Fruit fly (Drosophila melanogaster): ENCODE data around the gene Tango5.

Gene Tango5

DNA sequence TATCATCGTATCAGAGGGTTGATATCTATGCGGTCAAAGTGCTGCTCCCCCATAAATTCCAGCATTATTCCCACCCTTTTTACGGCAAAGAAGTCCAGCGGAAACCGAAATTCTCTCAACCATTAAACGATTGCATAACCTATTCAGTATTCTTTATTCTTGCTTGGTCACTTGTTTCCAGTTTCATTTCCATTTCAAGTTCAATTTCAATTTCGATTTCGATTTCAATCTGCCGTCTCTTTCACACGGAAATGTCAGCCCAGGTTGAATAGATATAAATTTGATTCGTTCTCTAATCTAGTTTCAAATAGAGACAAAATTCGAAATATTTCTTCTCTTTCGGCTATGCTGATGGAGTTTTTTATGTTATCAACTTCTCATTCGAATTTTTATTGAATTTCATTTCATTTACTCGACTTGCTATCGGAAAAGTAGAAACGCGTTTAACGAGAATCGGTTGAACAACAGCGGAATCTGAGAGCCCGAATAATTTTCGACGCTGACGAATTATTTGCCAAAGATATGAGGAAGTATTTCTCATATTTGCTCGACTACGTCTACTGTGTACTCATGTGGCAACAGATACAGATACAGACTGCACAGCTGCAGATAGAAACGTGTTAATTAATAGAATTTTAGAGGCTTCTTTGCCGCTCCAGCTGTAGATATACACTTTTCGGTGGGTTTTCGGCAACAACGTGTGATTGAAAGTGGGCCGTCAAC is 31.3 kb downstream of the Tango5 start:
- no peak for TF ChIP-seq ttk (optimal IDR thresholded peaks at IDR 0.05)
- TF ChIP-seq Sin3A (optimal IDR thresholded peaks at IDR 0.05): no peak
- no peak for TF ChIP-seq Myc (optimal IDR thresholded peaks at IDR 0.05)
- no peak for TF ChIP-seq h (optimal IDR thresholded peaks at IDR 0.05)
- no peak for TF ChIP-seq psq (optimal IDR thresholded peaks at IDR 0.05)
- no peak for TF ChIP-seq insv (optimal IDR thresholded peaks at IDR 0.05)

DNA sequence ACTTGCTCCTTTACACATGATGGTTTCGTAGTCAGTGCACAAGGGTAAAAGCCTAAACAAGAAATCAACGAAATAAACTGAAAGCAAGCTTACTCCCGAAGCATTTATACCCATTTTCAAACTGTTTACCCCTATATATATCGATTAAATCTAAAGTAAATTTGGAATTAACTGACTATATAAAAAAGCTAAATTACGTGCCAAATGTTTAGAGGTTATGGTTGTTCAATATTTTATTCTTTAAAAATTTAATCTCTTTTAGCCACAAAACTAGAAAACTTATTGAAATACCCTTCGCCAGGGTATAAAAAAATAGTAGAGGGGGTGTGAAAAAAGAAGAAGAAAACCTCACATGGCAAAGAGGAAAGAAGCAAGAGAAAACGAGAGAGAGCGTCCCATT is 32.4 kb downstream of the Tango5 start:
- no peak for TF ChIP-seq Myc (optimal IDR thresholded peaks at IDR 0.05)
- TF ChIP-seq psq (optimal IDR thresholded peaks at IDR 0.05): no peak
- no peak for TF ChIP-seq h (optimal IDR thresholded peaks at IDR 0.05)
- no peak for TF ChIP-seq insv (optimal IDR thresholded peaks at IDR 0.05)
- TF ChIP-seq Sin3A (optimal IDR thresholded peaks at IDR 0.05): no peak
- no peak for TF ChIP-seq ttk (optimal IDR thresholded peaks at IDR 0.05)

DNA sequence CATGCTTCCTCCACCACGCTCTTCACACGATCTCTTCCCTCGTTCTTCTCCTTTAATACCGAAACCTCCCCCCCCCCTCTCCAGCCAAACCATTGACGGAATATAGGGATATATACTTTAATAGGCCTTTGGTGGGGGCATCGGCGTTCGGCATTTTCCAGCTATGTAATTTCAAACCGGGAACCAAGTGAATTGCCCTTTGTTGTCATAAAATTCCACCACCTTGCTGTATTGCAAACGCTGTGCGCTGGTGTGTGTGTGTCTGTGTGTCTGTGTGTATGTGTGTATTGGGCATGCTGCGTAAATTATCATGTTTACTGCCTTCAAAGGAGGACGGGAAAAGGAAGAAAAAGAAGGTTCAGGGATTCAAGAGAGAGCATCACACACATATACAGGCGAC is 32.9 kb downstream of the Tango5 start:
- TF ChIP-seq Sin3A (optimal IDR thresholded peaks at IDR 0.05) (no peak), Myc (optimal IDR thresholded peaks at IDR 0.05) (no peak), h (optimal IDR thresholded peaks at IDR 0.05) (no peak), insv (optimal IDR thresholded peaks at IDR 0.05) (no peak), ttk (optimal IDR thresholded peaks at IDR 0.05) (no peak), psq (optimal IDR thresholded peaks at IDR 0.05) (no peak)

DNA sequence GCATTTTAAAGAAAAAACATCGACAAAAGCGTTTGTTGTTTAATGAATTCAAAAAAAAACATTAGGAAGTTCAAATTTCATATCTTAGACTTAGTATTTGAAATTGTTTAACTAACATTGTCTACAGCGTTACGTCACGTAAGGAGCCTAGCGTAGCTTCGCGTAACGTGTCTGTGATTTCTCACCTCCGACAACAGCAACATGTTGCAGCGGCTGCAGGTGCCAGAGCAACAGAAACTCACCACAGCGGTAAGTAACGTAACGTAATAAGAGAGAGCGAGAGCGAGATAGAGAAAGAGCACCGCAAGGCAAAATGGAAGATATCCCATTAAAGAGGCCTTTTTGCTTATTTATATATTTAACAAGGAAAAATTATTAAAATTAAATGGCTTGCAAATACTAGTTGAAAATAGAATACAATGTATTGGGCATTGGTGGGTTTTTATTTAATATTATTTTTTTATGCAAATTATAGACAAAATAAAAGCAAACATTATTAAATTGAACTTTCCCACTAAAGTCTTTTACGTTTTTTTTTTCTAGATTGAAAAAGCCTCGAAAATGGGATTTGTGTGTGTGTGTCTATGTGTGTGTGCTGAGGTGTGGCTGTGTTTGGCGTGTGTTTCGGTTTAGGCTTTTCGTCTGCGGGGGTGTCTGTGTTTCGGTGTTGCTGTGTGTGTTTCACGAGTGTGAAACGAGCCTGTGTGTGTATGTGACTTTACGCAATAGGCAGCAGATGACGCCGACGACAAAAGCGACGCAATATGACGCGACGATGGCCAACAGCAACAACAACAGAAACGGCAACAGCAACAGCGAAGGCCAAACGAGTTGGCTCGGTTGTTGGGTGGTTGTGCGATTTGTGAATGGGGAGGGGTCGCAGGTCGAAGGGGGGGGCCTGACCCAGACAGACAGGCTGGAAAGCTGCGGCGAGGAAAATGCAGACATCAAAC is 34.0 kb downstream of the Tango5 start:
- TF ChIP-seq h (optimal IDR thresholded peaks at IDR 0.05) (no peak), Myc (optimal IDR thresholded peaks at IDR 0.05) (no peak), Sin3A (optimal IDR thresholded peaks at IDR 0.05) (no peak), psq (optimal IDR thresholded peaks at IDR 0.05) (no peak), insv (optimal IDR thresholded peaks at IDR 0.05) (no peak), ttk (optimal IDR thresholded peaks at IDR 0.05) (no peak)

DNA sequence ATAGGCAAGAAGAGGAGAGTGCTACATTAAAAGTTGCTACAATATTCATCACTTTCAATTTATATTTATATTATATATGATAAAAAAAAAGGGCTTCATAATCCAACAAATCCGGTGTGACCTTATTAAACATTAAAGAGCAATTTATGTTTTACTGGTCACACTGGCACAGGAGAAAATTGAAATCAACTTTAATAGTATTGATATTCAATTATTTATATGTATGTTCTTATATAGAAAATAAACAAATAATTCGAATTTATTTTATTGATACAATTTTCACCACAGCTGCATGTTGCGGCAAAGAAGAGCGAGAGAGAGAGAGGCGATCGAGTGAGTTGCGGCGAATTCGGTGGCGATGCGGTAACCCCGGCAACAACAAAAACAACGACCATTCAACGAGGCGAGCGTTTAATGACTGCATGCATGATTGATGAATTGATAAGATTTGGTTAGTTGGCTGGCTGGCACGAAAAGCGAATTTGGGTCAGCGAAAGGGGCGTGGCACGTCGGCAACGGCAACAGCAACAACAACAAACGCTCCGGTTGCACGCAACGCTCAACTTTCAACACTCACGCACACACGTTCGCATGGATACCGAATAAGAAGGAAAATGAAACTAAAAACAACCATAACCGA is 34.9 kb downstream of the Tango5 start:
- TF ChIP-seq h (optimal IDR thresholded peaks at IDR 0.05) (no peak), Myc (optimal IDR thresholded peaks at IDR 0.05) (no peak), insv (optimal IDR thresholded peaks at IDR 0.05) (no peak), Sin3A (optimal IDR thresholded peaks at IDR 0.05) (no peak), psq (optimal IDR thresholded peaks at IDR 0.05) (no peak), ttk (optimal IDR thresholded peaks at IDR 0.05) (no peak)

DNA sequence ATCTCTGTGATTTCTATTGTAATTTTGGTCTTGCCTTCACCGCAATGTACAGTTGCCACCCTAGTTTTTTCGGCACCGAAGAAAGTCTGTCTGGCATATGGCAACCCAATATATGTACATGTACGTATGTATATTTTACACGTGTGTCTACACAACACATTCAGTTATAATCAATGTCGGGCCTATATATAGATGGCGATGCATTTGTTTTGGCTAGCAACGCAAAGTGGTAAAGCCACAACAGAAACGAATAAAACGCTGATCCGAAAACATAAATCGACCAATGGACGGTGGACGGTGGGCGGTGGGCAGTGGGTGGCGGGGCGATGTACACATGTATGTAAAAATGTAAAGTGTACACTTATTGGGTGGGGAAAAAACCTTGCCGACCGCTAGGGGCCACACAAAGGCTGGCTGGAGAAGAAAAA is 35.7 kb downstream of the Tango5 start:
- TF ChIP-seq Sin3A (optimal IDR thresholded peaks at IDR 0.05) (no peak), Myc (optimal IDR thresholded peaks at IDR 0.05) (no peak), psq (optimal IDR thresholded peaks at IDR 0.05) (no peak), insv (optimal IDR thresholded peaks at IDR 0.05) (no peak), ttk (optimal IDR thresholded peaks at IDR 0.05) (no peak), h (optimal IDR thresholded peaks at IDR 0.05) (no peak)

DNA sequence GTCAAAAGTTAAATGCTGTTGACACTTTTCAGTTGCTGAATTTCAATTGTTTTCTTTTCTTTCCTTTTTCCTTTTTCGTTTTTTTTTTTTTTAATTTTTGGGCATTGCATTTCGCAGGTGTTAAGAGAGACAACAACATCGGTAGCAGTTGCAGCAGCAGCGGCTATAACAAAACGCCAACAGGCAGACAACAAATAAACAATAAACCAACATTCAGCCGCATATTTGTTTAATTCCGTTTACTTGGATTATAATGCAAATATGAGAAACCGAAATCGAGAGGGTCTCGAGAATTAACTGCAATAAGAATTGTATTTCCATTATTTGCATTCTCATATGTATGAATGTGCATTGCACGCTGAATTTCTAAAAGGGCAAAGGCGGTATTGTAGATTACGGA is 36.2 kb downstream of the Tango5 start:
- TF ChIP-seq psq (optimal IDR thresholded peaks at IDR 0.05) (no peak), h (optimal IDR thresholded peaks at IDR 0.05) (no peak), insv (optimal IDR thresholded peaks at IDR 0.05) (no peak), Myc (optimal IDR thresholded peaks at IDR 0.05) (no peak), Sin3A (optimal IDR thresholded peaks at IDR 0.05) (no peak), ttk (optimal IDR thresholded peaks at IDR 0.05) (no peak)

DNA sequence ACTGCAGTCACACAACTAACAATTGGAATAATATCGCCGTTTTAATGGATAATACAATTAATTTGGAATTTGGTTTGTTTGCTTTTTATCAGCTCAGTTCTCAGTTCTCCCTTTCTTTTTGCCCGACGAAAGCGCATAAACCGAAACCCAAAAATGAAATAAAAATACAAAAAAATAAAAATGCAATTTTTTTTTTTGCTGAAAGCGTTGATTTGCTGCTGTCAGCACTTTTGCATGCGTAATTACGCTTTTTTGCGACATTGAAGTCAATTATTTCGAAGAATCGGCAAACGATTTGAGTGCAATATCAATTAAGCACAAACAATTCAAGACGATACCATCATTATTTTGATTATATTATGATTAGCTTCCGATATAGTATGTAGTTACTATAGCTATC is 36.9 kb downstream of the Tango5 start:
- no peak for TF ChIP-seq h (optimal IDR thresholded peaks at IDR 0.05)
- TF ChIP-seq Sin3A (optimal IDR thresholded peaks at IDR 0.05): no peak
- no peak for TF ChIP-seq insv (optimal IDR thresholded peaks at IDR 0.05)
- no peak for TF ChIP-seq ttk (optimal IDR thresholded peaks at IDR 0.05)
- no peak for TF ChIP-seq Myc (optimal IDR thresholded peaks at IDR 0.05)
- no peak for TF ChIP-seq psq (optimal IDR thresholded peaks at IDR 0.05)

DNA sequence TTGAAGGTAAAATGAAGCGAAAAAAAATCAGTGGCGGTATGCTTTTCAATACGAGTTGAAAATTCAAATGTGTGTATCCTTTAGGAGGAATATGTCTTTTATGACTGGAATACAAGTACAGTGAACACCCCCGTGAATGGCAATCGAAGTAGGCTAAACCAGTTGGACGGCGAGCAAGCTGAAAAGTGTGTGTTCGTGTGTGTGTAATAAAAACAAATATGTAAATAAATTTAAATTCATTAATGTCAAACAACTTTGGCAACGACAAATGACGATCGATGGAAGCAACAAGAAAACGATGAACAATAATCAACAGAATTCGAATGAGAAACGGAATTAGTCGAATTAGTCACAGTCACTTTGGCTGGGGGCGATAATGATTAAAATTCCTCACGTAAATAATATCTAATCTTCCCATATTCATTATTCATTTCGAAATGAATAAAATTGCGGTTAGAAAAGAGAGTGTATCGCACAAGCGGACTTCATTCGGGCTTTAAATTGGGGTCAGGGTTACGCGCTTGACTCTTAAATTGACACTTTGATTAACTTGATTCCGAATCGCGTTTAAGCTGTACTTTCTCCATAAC is 38.0 kb downstream of the Tango5 start:
- no peak for TF ChIP-seq ttk (optimal IDR thresholded peaks at IDR 0.05)

DNA sequence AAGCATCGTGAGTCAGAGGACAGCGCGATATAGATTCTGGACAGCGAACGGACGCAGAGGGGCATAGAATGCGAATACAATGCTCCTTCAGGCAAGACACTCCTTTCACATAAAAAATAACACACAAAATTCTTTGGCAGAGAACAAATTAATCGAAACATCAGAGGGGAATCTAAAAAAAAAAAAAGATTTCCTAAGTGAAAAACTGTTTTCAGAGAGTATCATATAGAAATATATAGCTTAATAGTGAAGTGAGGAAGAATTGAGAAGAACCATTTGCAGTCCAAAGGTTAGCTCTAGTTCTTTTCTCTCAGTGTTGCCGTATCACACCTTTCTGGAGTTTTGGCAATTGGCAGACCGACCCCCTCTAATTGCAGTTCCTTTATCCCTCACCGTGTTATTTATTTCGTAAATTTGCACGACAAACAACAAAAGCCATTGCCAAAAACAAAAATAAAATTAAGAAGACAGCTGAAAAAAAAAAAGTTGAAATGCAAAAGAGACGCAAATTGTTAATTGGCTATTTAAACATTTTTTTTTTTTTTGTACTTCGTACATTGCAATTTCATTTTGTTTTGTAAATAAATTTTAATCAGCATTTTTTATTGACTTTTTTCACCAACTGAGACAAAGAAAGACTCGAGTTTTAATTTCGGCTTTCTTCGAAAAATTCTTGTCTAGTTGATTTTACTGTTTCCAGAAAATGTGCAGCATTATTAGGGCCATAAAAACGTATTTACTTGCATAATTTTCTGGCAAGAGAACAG is 40.5 kb downstream of the Tango5 start:
- TF ChIP-seq ttk (optimal IDR thresholded peaks at IDR 0.05): no peak
- TF ChIP-seq h (optimal IDR thresholded peaks at IDR 0.05): no peak
- TF ChIP-seq Sin3A (optimal IDR thresholded peaks at IDR 0.05): no peak
- no peak for TF ChIP-seq insv (optimal IDR thresholded peaks at IDR 0.05)
- TF ChIP-seq Myc (optimal IDR thresholded peaks at IDR 0.05): no peak
- no peak for TF ChIP-seq psq (optimal IDR thresholded peaks at IDR 0.05)

DNA sequence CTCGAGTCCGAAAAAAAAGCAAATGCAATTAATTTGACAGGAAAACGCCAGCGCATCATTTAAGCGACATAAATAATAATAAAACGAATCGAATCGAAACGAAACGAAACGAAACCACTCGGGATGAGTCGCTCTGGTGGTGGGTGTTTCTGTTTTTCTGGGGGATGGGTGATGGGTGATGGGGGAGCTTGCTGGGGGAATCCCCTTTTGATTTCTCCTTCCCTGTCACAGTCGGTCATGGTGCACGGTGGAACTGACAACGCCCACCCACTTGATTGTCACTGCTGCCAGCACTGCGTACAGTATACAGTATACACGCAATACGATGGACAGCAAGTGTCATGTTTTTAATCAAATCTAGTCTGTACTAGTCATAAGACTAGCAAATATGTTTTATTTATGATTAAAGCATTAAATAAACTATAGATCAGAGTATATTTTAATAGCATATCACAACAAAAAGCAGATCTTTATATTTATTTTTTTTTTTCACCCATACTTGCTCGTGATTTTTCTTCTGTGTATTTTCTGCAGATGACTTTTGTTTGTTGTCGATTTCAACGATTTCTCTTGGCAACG is 42.2 kb downstream of the Tango5 start:
- TF ChIP-seq h (optimal IDR thresholded peaks at IDR 0.05): no peak
- no peak for TF ChIP-seq Myc (optimal IDR thresholded peaks at IDR 0.05)
- no peak for TF ChIP-seq psq (optimal IDR thresholded peaks at IDR 0.05)
